Worm (Caenorhabditis elegans) whole organism, young adult: ENCODE data around the gene str-168.

Source experiments
- B0019.2 ChIP-seq: fragments of 200-800 bp; sonication (Bioruptor generic); conservative IDR thresholded peaks from 2 replicates; pipeline ENCODE4 v1.3.6; 2022; ENCODE audit warnings: missing genetic modification reagents, missing genetic modification characterization, missing compliant biosample characterization
- B0035.1 ChIP-seq: sonication (generic microtip); optimal IDR thresholded peaks from 2 replicates; lab custom pipeline; 2016; ENCODE audit warnings: missing genetic modification characterization, mild to moderate bottlenecking, missing compliant biosample characterization, missing genotype, missing genetic modification reagents
- B0336.3 ChIP-seq: fragments of 200-800 bp; sonication (Bioruptor generic); IDR thresholded peaks from 2 replicates; pipeline ENCODE4 v1.3.6; 2022; ENCODE audit warnings: missing genetic modification characterization, missing compliant biosample characterization
- D2030.7 ChIP-seq: fragments of 200-800 bp; sonication (Bioruptor generic); IDR thresholded peaks from 2 replicates; pipeline ENCODE4 v1.3.6; 2022; ENCODE audit warnings: missing genetic modification reagents, missing genetic modification characterization, missing compliant biosample characterization
- F22D6.2 ChIP-seq: sonication (generic microtip); optimal IDR thresholded peaks from 2 replicates; lab custom pipeline; 2016; ENCODE audit warnings: mild to moderate bottlenecking, missing genetic modification characterization, missing compliant biosample characterization
- F33H1.4 ChIP-seq: fragments of 200-800 bp; sonication (Bioruptor generic); IDR thresholded peaks from 2 replicates; pipeline ENCODE4 v1.3.6; 2022; ENCODE audit warnings: missing genetic modification reagents, missing genetic modification characterization, missing compliant biosample characterization
- F37B4.10 ChIP-seq: fragments of 200-800 bp; sonication (Bioruptor generic); IDR thresholded peaks from 2 replicates; pipeline ENCODE4 v1.3.6; 2022; ENCODE audit warnings: missing genetic modification characterization, missing compliant biosample characterization
- F49E8.2 ChIP-seq: sonication (generic microtip); optimal IDR thresholded peaks from 3 replicates; lab custom pipeline; 2017; ENCODE audit warnings: missing genetic modification characterization, mild to moderate bottlenecking, missing compliant biosample characterization, antibody characterized with exemption, moderate library complexity; ENCODE audit not compliant: insufficient read depth
- F55B11.4 ChIP-seq: sonication (generic microtip); optimal IDR thresholded peaks from 2 replicates; lab custom pipeline; 2016; ENCODE audit warnings: missing compliant biosample characterization, missing genetic modification characterization, borderline replicate concordance; ENCODE audit not compliant: insufficient read depth
- F57C9.4 ChIP-seq: sonication (generic microtip); optimal IDR thresholded peaks from 2 replicates; lab custom pipeline; 2017; ENCODE audit warnings: mild to moderate bottlenecking, missing genetic modification characterization, missing compliant biosample characterization
- T07F8.4 ChIP-seq: sonication (generic microtip); optimal IDR thresholded peaks from 2 replicates; lab custom pipeline; 2016; ENCODE audit warnings: mild to moderate bottlenecking, missing genetic modification characterization, moderate library complexity, missing compliant biosample characterization
- Y56A3A.18 ChIP-seq: fragments of 200-800 bp; sonication (Bioruptor generic); IDR thresholded peaks from 2 replicates; pipeline ENCODE4 v1.3.6; 2022; ENCODE audit warnings: missing genetic modification reagents, missing genetic modification characterization, missing compliant biosample characterization
- ZK185.1 ChIP-seq: sonication (generic microtip); optimal IDR thresholded peaks from 2 replicates; lab custom pipeline; 2016; ENCODE audit warnings: mild to moderate bottlenecking, missing genetic modification characterization, missing compliant biosample characterization; ENCODE audit not compliant: poor library complexity, severe bottlenecking
- aptf-3 ChIP-seq: fragments of 200-800 bp; sonication (Bioruptor generic); IDR thresholded peaks from 2 replicates; pipeline ENCODE4 v1.3.6; 2022; ENCODE audit warnings: missing genetic modification characterization, missing compliant biosample characterization
- attf-3 ChIP-seq: fragments of 200-800 bp; sonication (Bioruptor generic); conservative IDR thresholded peaks from 2 replicates; pipeline ENCODE4 v1.3.6; 2022; ENCODE audit warnings: missing genetic modification reagents, missing genetic modification characterization, missing compliant biosample characterization
- attf-5 ChIP-seq: fragments of 200-800 bp; sonication (Bioruptor generic); optimal IDR thresholded peaks from 2 replicates; lab custom pipeline; 2018; ENCODE audit warnings: mild to moderate bottlenecking, missing genetic modification characterization, missing compliant biosample characterization
- bed-1 ChIP-seq: fragments of 200-800 bp; sonication (Bioruptor generic); IDR thresholded peaks from 2 replicates; pipeline ENCODE4 v1.3.6; 2022; ENCODE audit warnings: missing genetic modification reagents, missing genetic modification characterization, missing compliant biosample characterization
- cebp-2 ChIP-seq: fragments of 200-800 bp; sonication (Bioruptor generic); IDR thresholded peaks from 2 replicates; pipeline ENCODE4 v1.3.6; 2022; ENCODE audit warnings: missing genetic modification characterization, missing compliant biosample characterization
- ceh-27 ChIP-seq: fragments of 200-800 bp; sonication (Bioruptor generic); optimal IDR thresholded peaks from 2 replicates; lab custom pipeline; 2018; ENCODE audit warnings: mild to moderate bottlenecking, missing genetic modification characterization, moderate library complexity, missing compliant biosample characterization
- ceh-91 ChIP-seq: fragments of 200-800 bp; sonication (Bioruptor generic); IDR thresholded peaks from 2 replicates; pipeline ENCODE4 v1.3.6; 2022; ENCODE audit warnings: missing genetic modification reagents, missing genetic modification characterization, missing compliant biosample characterization
- chd-7 ChIP-seq: sonication (generic microtip); optimal IDR thresholded peaks from 2 replicates; lab custom pipeline; 2016; ENCODE audit warnings: mild to moderate bottlenecking, missing genetic modification characterization, moderate library complexity, missing compliant biosample characterization
- die-1 ChIP-seq: sonication (generic microtip); optimal IDR thresholded peaks from 2 replicates; lab custom pipeline; 2016; ENCODE audit warnings: missing genotype, mild to moderate bottlenecking, missing genetic modification characterization, missing compliant biosample characterization
- dox-1 ChIP-seq: fragments of 200-800 bp; sonication (Bioruptor generic); IDR thresholded peaks from 2 replicates; pipeline ENCODE4 v1.3.6; 2022; ENCODE audit warnings: missing genetic modification reagents, missing genetic modification characterization, missing compliant biosample characterization
- dpff-1 ChIP-seq: sonication (generic microtip); optimal IDR thresholded peaks from 2 replicates; lab custom pipeline; 2017; ENCODE audit warnings: mild to moderate bottlenecking, missing genetic modification characterization, missing compliant biosample characterization
- him-1 ChIP-seq: sonication (generic microtip); optimal IDR thresholded peaks from 2 replicates; lab custom pipeline; 2016; ENCODE audit warnings: missing genotype, missing genetic modification reagents, missing genetic modification characterization, missing compliant biosample characterization
- hmg-1.2 ChIP-seq: fragments of 200-800 bp; sonication (Bioruptor generic); IDR thresholded peaks from 2 replicates; pipeline ENCODE4 v1.3.6; 2022; ENCODE audit warnings: missing genetic modification reagents, missing genetic modification characterization, missing compliant biosample characterization
- hrde-1 ChIP-seq: sonication (generic microtip); optimal IDR thresholded peaks from 2 replicates; lab custom pipeline; 2016; ENCODE audit warnings: missing genetic modification characterization, mild to moderate bottlenecking, missing compliant biosample characterization, moderate library complexity, missing genotype, missing genetic modification reagents, borderline replicate concordance
- lir-1 ChIP-seq: fragments of 200-800 bp; sonication (Bioruptor generic); conservative IDR thresholded peaks from 2 replicates; pipeline ENCODE4 v1.3.6; 2022; ENCODE audit warnings: missing genetic modification reagents, missing genetic modification characterization, missing compliant biosample characterization
- lsl-1 ChIP-seq: fragments of 200-800 bp; sonication (Bioruptor generic); optimal IDR thresholded peaks from 2 replicates; lab custom pipeline; 2018; ENCODE audit warnings: mild to moderate bottlenecking, missing genetic modification characterization, moderate library complexity, missing compliant biosample characterization
- lsy-27 ChIP-seq: sonication (generic microtip); optimal IDR thresholded peaks from 2 replicates; lab custom pipeline; 2017; ENCODE audit warnings: missing genetic modification characterization, mild to moderate bottlenecking, missing compliant biosample characterization, antibody characterized with exemption, missing genotype, borderline replicate concordance; ENCODE audit not compliant: insufficient read depth
- madf-6 ChIP-seq: fragments of 200-800 bp; sonication (Bioruptor generic); IDR thresholded peaks from 2 replicates; pipeline ENCODE4 v1.3.6; 2022; ENCODE audit warnings: missing genetic modification reagents, missing genetic modification characterization, missing compliant biosample characterization
- nhr-120 ChIP-seq: fragments of 200-800 bp; sonication (Bioruptor generic); IDR thresholded peaks from 2 replicates; pipeline ENCODE4 v1.3.6; 2022; ENCODE audit warnings: missing genetic modification characterization, missing compliant biosample characterization
- nhr-179 ChIP-seq: sonication (generic microtip); optimal IDR thresholded peaks from 2 replicates; lab custom pipeline; 2016; ENCODE audit warnings: mild to moderate bottlenecking, missing genetic modification characterization, missing compliant biosample characterization
- nhr-90 ChIP-seq: sonication (generic microtip); optimal IDR thresholded peaks from 2 replicates; lab custom pipeline; 2016; ENCODE audit warnings: missing genotype, mild to moderate bottlenecking, missing genetic modification characterization, missing compliant biosample characterization
- rec-8 ChIP-seq, 2 experiments: sonication (generic microtip); optimal IDR thresholded peaks; 2 replicates each; lab custom pipeline; 2016; ENCODE audit warnings: mild to moderate bottlenecking in 2 of 2, missing genetic modification characterization in 2 of 2, missing genetic modification reagents in 2 of 2, missing genotype in 2 of 2, missing biosample characterization in 1 of 2, missing compliant biosample characterization in 1 of 2, moderate library complexity in 1 of 2
- rpc-1 ChIP-seq, 2 experiments: fragments of 150-350 bp in 1 of 2; sonication (generic microtip) in 1 of 2; optimal IDR thresholded peaks; 2 replicates each; lab custom pipeline; 2014 to 2018; ENCODE audit warnings: missing biosample characterization in 1 of 2, missing genetic modification characterization in 1 of 2, missing genetic modification reagents in 1 of 2, missing genotype in 1 of 2
- snpc-1.1 ChIP-seq: sonication (generic microtip); optimal IDR thresholded peaks from 2 replicates; lab custom pipeline; 2017; ENCODE audit warnings: missing genetic modification characterization, mild to moderate bottlenecking, missing compliant biosample characterization, antibody characterized with exemption, moderate library complexity, missing genotype, missing genetic modification reagents; ENCODE audit not compliant: insufficient read depth
- snpc-1.3 ChIP-seq: sonication (generic microtip); optimal IDR thresholded peaks from 2 replicates; lab custom pipeline; 2017; ENCODE audit warnings: missing genetic modification characterization, mild to moderate bottlenecking, missing compliant biosample characterization, antibody characterized with exemption, moderate library complexity, missing genotype, missing genetic modification reagents; ENCODE audit not compliant: insufficient read depth
- snpc-4 ChIP-seq, 5 experiments: fragments of 150-350 bp in 1 of 5; sonication (generic microtip) in 4 of 5; optimal IDR thresholded peaks; 2 replicates each; lab custom pipeline; 2014 to 2018; ENCODE audit warnings: missing genetic modification characterization in 5 of 5, missing biosample characterization in 3 of 5, antibody characterized with exemption in 2 of 5, mild to moderate bottlenecking in 2 of 5, missing compliant biosample characterization in 2 of 5, missing genotype in 2 of 5, moderate library complexity in 2 of 5, missing genetic modification reagents in 1 of 5
- somi-1 ChIP-seq: fragments of 200-800 bp; sonication (Bioruptor generic); optimal IDR thresholded peaks from 2 replicates; lab custom pipeline; 2018; ENCODE audit warnings: mild to moderate bottlenecking, missing genetic modification characterization, missing compliant biosample characterization
- tbx-9 ChIP-seq: sonication (generic microtip); optimal IDR thresholded peaks from 2 replicates; lab custom pipeline; 2016; ENCODE audit warnings: borderline replicate concordance, missing genetic modification characterization, inconsistent platforms, missing compliant biosample characterization
- unc-62 ChIP-seq: fragments of 150-350 bp; optimal IDR thresholded peaks from 2 replicates; lab custom pipeline; 2014; ENCODE audit warnings: missing biosample characterization, missing genetic modification reagents, missing genetic modification characterization
- ztf-25 ChIP-seq: fragments of 200-800 bp; sonication (Bioruptor generic); IDR thresholded peaks from 2 replicates; pipeline ENCODE4 v1.3.6; 2022; ENCODE audit warnings: missing genetic modification reagents, missing genetic modification characterization, missing compliant biosample characterization
- ztf-6 ChIP-seq: fragments of 200-800 bp; sonication (Bioruptor generic); IDR thresholded peaks from 2 replicates; pipeline ENCODE4 v1.3.6; 2022; ENCODE audit warnings: missing genetic modification reagents, missing genetic modification characterization, missing compliant biosample characterization

Gene str-168

DNA sequence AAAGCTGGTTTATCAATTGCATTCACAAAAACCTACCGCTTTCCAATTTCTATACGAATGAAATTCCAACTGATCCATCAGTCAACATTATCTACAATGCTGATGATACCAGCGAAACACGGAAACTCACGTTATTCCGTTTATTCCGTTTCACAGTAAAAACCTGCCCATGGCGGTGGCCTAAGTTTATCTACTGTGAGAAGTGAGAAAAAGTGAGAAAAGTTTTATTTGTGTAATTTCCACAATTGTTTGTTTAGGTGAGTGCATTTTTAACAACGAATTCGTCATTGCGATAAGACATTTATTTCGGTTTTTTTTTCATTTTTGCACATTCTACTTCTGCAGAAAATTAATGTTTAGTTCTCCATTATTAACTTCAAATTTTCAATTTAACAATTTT, 8.7 kb upstream of the str-168 start, which contains the start of gene Y9C9A.8:
Gene Y9C9A.8 (plus strand): TSS at position 301 of the 400 bp plus-strand sequence.
- TF ChIP-seq somi-1: no peak
- TF ChIP-seq F33H1.4 (GFP tag; lab: Robert Waterston, UW): no peak
- no peak for TF ChIP-seq chd-7
- TF ChIP-seq B0035.1 (tag; lab: Kevin White, UChicago): no peak
- no peak for TF ChIP-seq hrde-1
- no peak for TF ChIP-seq snpc-1.3
- no peak for TF ChIP-seq attf-3
- TF ChIP-seq lsy-27 (tag; lab: Kevin White, UChicago): no peak
- TF ChIP-seq ztf-25 (GFP tag; lab: Robert Waterston, UW): no peak
- no peak for TF ChIP-seq unc-62 (GFP tag; lab: Kevin White, UChicago)
- TF ChIP-seq, all 124 proteins: peak for 0

ce11 chrIV:4930754-4931322, 7.9 kb upstream of the str-168 start:
- TF ChIP-seq B0019.2 (no peak), dpff-1 (no peak), F55B11.4 (tag; lab: Kevin White, UChicago) (no peak), F49E8.2 (tag; lab: Kevin White, UChicago) (peak; percentile 71), F22D6.2 (tag; lab: Kevin White, UChicago) (no peak), ZK185.1 (tag; lab: Kevin White, UChicago) (peak; percentile 19), ceh-27 (GFP tag; lab: Kevin White, UChicago) (no peak), nhr-90 (tag; lab: Kevin White, UChicago) (peak; percentile 31), rec-8 (tag; optimal IDR thresholded peaks at IDR 0.05; lab: Kevin White, UChicago) (no peak), B0035.1 (tag; lab: Kevin White, UChicago) (no peak), bed-1 (no peak), nhr-179 (tag; lab: Kevin White, UChicago) (no peak), tbx-9 (tag; lab: Kevin White, UChicago) (no peak), D2030.7 (GFP tag; lab: Robert Waterston, UW) (no peak; the same call in 1 of the 2 replicates), F37B4.10 (no peak), snpc-1.1 (tag; lab: Kevin White, UChicago) (peak; percentile 92), dox-1 (GFP tag; lab: Robert Waterston, UW) (no peak; the same call in 1 of the 2 replicates), T07F8.4 (tag; lab: Kevin White, UChicago) (peak; percentile 45), lsl-1 (GFP tag; lab: Kevin White, UChicago) (peak; percentile 34), madf-6 (GFP tag; lab: Robert Waterston, UW) (no peak; the same call in 1 of the 2 replicates), attf-5 (GFP tag; lab: Kevin White, UChicago) (no peak), aptf-3 (GFP tag; lab: Robert Waterston, UW) (0 out of 2 replicates have a peak, but pooled peaks have one; percentile 57), snpc-4 (GFP tag; optimal IDR thresholded peaks at IDR 0.05; lab: Kevin White, UChicago) (peak; percentile 91), snpc-4 (tag; optimal IDR thresholded peaks at IDR 0.05; lab: Kevin White, UChicago) (peak; percentile 95 to 99 (median 98)), him-1 (tag; lab: Kevin White, UChicago) (peak; percentile 37), Y56A3A.18 (GFP tag; lab: Robert Waterston, UW) (peak; percentile 93), ztf-6 (GFP tag; lab: Robert Waterston, UW) (no peak), B0336.3 (GFP tag; lab: Robert Waterston, UW) (no peak), F57C9.4 (tag; lab: Kevin White, UChicago) (no peak), hrde-1 (no peak), cebp-2 (GFP tag; lab: Robert Waterston, UW) (no peak), nhr-120 (GFP tag; lab: Robert Waterston, UW) (0 out of 2 replicates have a peak, but pooled peaks have one; percentile 49), lir-1 (GFP tag; lab: Robert Waterston, UW) (no peak), die-1 (peak; percentile 73), hmg-1.2 (peak; percentile 80), ceh-91 (GFP tag; lab: Robert Waterston, UW) (no peak), rpc-1 (optimal IDR thresholded peaks at IDR 0.05; lab: Kevin White, UChicago) (peak; percentile 85), rpc-1 (tag; optimal IDR thresholded peaks at IDR 0.05; lab: Kevin White, UChicago) (peak; percentile 84)
